Fruit fly (Drosophila melanogaster) Kc167 (cell line): Measurements from ENCODE around the gene para.

ENCODE experiments used
- Myc ChIP-seq: fragments of >200 bp; optimal IDR thresholded peaks from 2 replicates; lab custom pipeline; 2017; ENCODE audit warnings: missing external identifiers
- Sin3A ChIP-seq: fragments of >200 bp; optimal IDR thresholded peaks from 2 replicates; lab custom pipeline; 2018; ENCODE audit warnings: missing external identifiers
- h ChIP-seq: fragments of >200 bp; optimal IDR thresholded peaks from 3 replicates; lab custom pipeline; 2018; ENCODE audit warnings: missing external identifiers
- insv ChIP-seq: fragments of >200 bp; optimal IDR thresholded peaks from 3 replicates; lab custom pipeline; 2018; ENCODE audit warnings: missing external identifiers
- psq ChIP-seq: fragments of >200 bp; optimal IDR thresholded peaks from 2 replicates; lab custom pipeline; 2017; ENCODE audit warnings: missing external identifiers

- TF ChIP-seq Myc (lab: Kevin White, UChicago) (no peak), insv (lab: Kevin White, UChicago) (no peak), Sin3A (lab: Kevin White, UChicago) (no peak), psq (no peak), h (lab: Kevin White, UChicago) (no peak)
Measured at dm6 chrX:16428476-16428875, 104.4 kb downstream of the para start.
